Fruit fly (Drosophila melanogaster) whole organism, embryonic: ENCODE data around the gene Cwc25.

Experiments used
- CG11398 ChIP-seq: fragments of 200-800 bp; sonication (Bioruptor generic); optimal IDR thresholded peaks from 2 replicates; lab custom pipeline; 2016; ENCODE audit warnings: missing biosample characterization, missing genetic modification characterization
- CG11560 ChIP-seq: fragments of 200-800 bp; sonication (Bioruptor generic); IDR thresholded peaks from 3 replicates; pipeline ENCODE4 v1.3.6; 2022; ENCODE audit warnings: missing biosample characterization, missing genetic modification characterization
- CG11695 ChIP-seq: fragments of 200-800 bp; sonication (Bioruptor generic); IDR thresholded peaks from 3 replicates; pipeline ENCODE4 v1.3.6; 2022; ENCODE audit warnings: missing biosample characterization, missing genetic modification characterization
- CG11696 ChIP-seq: fragments of 200-800 bp; sonication (Bioruptor generic); IDR thresholded peaks from 2 replicates; pipeline ENCODE4 v1.3.6; 2022; ENCODE audit warnings: missing biosample characterization, missing genetic modification characterization
- CG15073 ChIP-seq: fragments of 200-800 bp; sonication (Bioruptor generic); optimal IDR thresholded peaks from 2 replicates; lab custom pipeline; 2016; ENCODE audit warnings: missing biosample characterization, missing genetic modification characterization
- CG1529 ChIP-seq: fragments of 200-800 bp; sonication (Bioruptor generic); optimal IDR thresholded peaks from 3 replicates; lab custom pipeline; 2018; ENCODE audit warnings: missing biosample characterization, missing genetic modification characterization
- CG1602 ChIP-seq: fragments of 200-800 bp; sonication (Bioruptor generic); optimal IDR thresholded peaks from 3 replicates; lab custom pipeline; 2016; ENCODE audit warnings: missing biosample characterization, missing genetic modification characterization
- CG17912 ChIP-seq: fragments of 200-800 bp; sonication (Bioruptor generic); optimal IDR thresholded peaks from 2 replicates; lab custom pipeline; 2018; ENCODE audit warnings: missing biosample characterization, mild to moderate bottlenecking, missing genetic modification characterization
- CG2678 ChIP-seq: fragments of 200-800 bp; sonication (Bioruptor generic); optimal IDR thresholded peaks from 3 replicates; lab custom pipeline; 2019; ENCODE audit warnings: missing biosample characterization, mild to moderate bottlenecking, missing genetic modification characterization, moderate library complexity
- CG3065 ChIP-seq: fragments of 200-800 bp; sonication (Bioruptor generic); optimal IDR thresholded peaks from 2 replicates; lab custom pipeline; 2016; ENCODE audit warnings: missing biosample characterization, missing genetic modification characterization
- CG31365 ChIP-seq: fragments of 200-800 bp; sonication (Bioruptor generic); optimal IDR thresholded peaks from 2 replicates; lab custom pipeline; 2018; ENCODE audit warnings: missing biosample characterization, mild to moderate bottlenecking, missing genetic modification characterization
- CG32532 ChIP-seq: fragments of 200-800 bp; sonication (Bioruptor generic); IDR thresholded peaks from 2 replicates; pipeline ENCODE4 v1.3.6; 2022; ENCODE audit warnings: missing biosample characterization, missing genetic modification characterization
- CG32767 ChIP-seq: fragments of 200-800 bp; sonication (Bioruptor generic); IDR thresholded peaks from 2 replicates; pipeline ENCODE4 v1.3.6; 2022; ENCODE audit warnings: missing biosample characterization, missing genetic modification characterization
- CG4404 ChIP-seq: fragments of 200-800 bp; sonication (Bioruptor generic); IDR thresholded peaks from 2 replicates; pipeline ENCODE4 v1.3.6; 2022; ENCODE audit warnings: missing biosample characterization, missing genetic modification characterization
- CG5180 ChIP-seq: fragments of 200-800 bp; sonication (Bioruptor generic); optimal IDR thresholded peaks from 3 replicates; lab custom pipeline; 2017; ENCODE audit warnings: missing biosample characterization, missing genetic modification characterization, mild to moderate bottlenecking, moderate library complexity, missing genetic modification reagents
- CG6175 ChIP-seq: fragments of 200-800 bp; sonication (Bioruptor generic); IDR thresholded peaks from 3 replicates; pipeline ENCODE4 v1.3.6; 2022; ENCODE audit warnings: missing biosample characterization, missing genetic modification characterization
- CG6854 ChIP-seq: fragments of 200-800 bp; sonication (Bioruptor generic); optimal IDR thresholded peaks from 3 replicates; lab custom pipeline; 2017; ENCODE audit warnings: missing biosample characterization, mild to moderate bottlenecking, missing genetic modification characterization
- CG7372 ChIP-seq: fragments of 200-800 bp; sonication (Bioruptor generic); IDR thresholded peaks from 2 replicates; pipeline ENCODE4 v1.3.6; 2022; ENCODE audit warnings: missing biosample characterization, missing genetic modification characterization
- CG8924 ChIP-seq: fragments of 200-800 bp; optimal IDR thresholded peaks from 3 replicates; lab custom pipeline; 2019; ENCODE audit warnings: missing biosample characterization, mild to moderate bottlenecking, missing genetic modification characterization, moderate library complexity
- CG9609 ChIP-seq: fragments of 200-800 bp; sonication (Bioruptor generic); optimal IDR thresholded peaks from 3 replicates; lab custom pipeline; 2016; ENCODE audit warnings: missing biosample characterization, missing genetic modification characterization
- CTCF ChIP-seq: fragments of 200-800 bp; sonication (Bioruptor generic); optimal IDR thresholded peaks from 2 replicates; lab custom pipeline; 2017; ENCODE audit warnings: missing biosample characterization, mild to moderate bottlenecking, missing genetic modification characterization, moderate library complexity
- Chrac-16 ChIP-seq: fragments of 200-800 bp; sonication (Bioruptor generic); optimal IDR thresholded peaks from 3 replicates; lab custom pipeline; 2016; ENCODE audit warnings: missing biosample characterization, missing genetic modification characterization
- Hr51 ChIP-seq, 2 experiments: fragments of 200-800 bp; sonication (Bioruptor generic); optimal IDR thresholded peaks; 2 replicates in 1 of 2; 3 replicates in 1 of 2; lab custom pipeline; 2016 to 2018; ENCODE audit warnings: missing biosample characterization in 2 of 2, missing genetic modification characterization in 2 of 2, mild to moderate bottlenecking in 1 of 2, moderate library complexity in 1 of 2
- Kr ChIP-seq: fragments of 200-800 bp; sonication (Bioruptor generic); optimal IDR thresholded peaks from 2 replicates; lab custom pipeline; 2017; ENCODE audit warnings: missing biosample characterization, mild to moderate bottlenecking, missing genetic modification characterization
- Lhr ChIP-seq: fragments of 200-800 bp; sonication (Bioruptor generic); optimal IDR thresholded peaks from 3 replicates; lab custom pipeline; 2017; ENCODE audit warnings: mild to moderate bottlenecking, missing biosample characterization, missing genetic modification reagents, missing genetic modification characterization
- Lim3 ChIP-seq: fragments of 200-800 bp; sonication (Bioruptor generic); IDR thresholded peaks from 2 replicates; pipeline ENCODE4 v1.3.6; 2022; ENCODE audit warnings: missing biosample characterization, missing genetic modification characterization
- MESR4 ChIP-seq: fragments of 200-800 bp; sonication (Bioruptor generic); optimal IDR thresholded peaks from 2 replicates; lab custom pipeline; 2018; ENCODE audit warnings: missing biosample characterization, mild to moderate bottlenecking, missing genetic modification characterization, moderate library complexity
- Nf-YC ChIP-seq: fragments of 200-800 bp; optimal IDR thresholded peaks from 3 replicates; lab custom pipeline; 2019; ENCODE audit warnings: missing biosample characterization, mild to moderate bottlenecking, missing genetic modification characterization, moderate library complexity
- Side ChIP-seq: fragments of 200-800 bp; sonication (Bioruptor generic); optimal IDR thresholded peaks from 2 replicates; lab custom pipeline; 2016; ENCODE audit warnings: missing biosample characterization, missing genetic modification characterization
- TFAM ChIP-seq: fragments of 200-800 bp; sonication (Bioruptor generic); optimal IDR thresholded peaks from 2 replicates; lab custom pipeline; 2017; ENCODE audit warnings: missing biosample characterization, missing genetic modification characterization, inconsistent platforms
- YL-1 ChIP-seq: fragments of 200-800 bp; sonication (Bioruptor generic); optimal IDR thresholded peaks from 3 replicates; lab custom pipeline; 2017; ENCODE audit warnings: missing biosample characterization, mild to moderate bottlenecking, missing genetic modification characterization
- br ChIP-seq: fragments of >200 bp; optimal IDR thresholded peaks from 2 replicates; lab custom pipeline; 2017
- bsh ChIP-seq, 2 experiments: fragments of 200-800 bp; sonication (Bioruptor generic); optimal IDR thresholded peaks; 2 replicates each; lab custom pipeline; 2017 to 2018; ENCODE audit warnings: mild to moderate bottlenecking in 2 of 2, missing biosample characterization in 2 of 2, missing genetic modification characterization in 2 of 2, moderate library complexity in 1 of 2
- chm ChIP-seq: fragments of 200-800 bp; sonication (Bioruptor generic); IDR thresholded peaks from 2 replicates; pipeline ENCODE4 v1.3.6; 2022; ENCODE audit warnings: missing biosample characterization, missing genetic modification characterization
- crp ChIP-seq, 2 experiments: fragments of 200-800 bp; sonication (Bioruptor generic); optimal IDR thresholded peaks; 2 replicates in 1 of 2; 3 replicates in 1 of 2; lab custom pipeline; 2017; ENCODE audit warnings: missing biosample characterization in 2 of 2, missing genetic modification characterization in 2 of 2, mild to moderate bottlenecking in 1 of 2, moderate library complexity in 1 of 2
- dan ChIP-seq: fragments of 200-800 bp; sonication (Bioruptor generic); IDR thresholded peaks from 2 replicates; pipeline ENCODE4 v1.3.6; 2022; ENCODE audit warnings: missing biosample characterization, missing genetic modification characterization
- fd3F ChIP-seq: fragments of 200-800 bp; sonication (Bioruptor generic); optimal IDR thresholded peaks from 2 replicates; lab custom pipeline; 2018; ENCODE audit warnings: missing biosample characterization, mild to moderate bottlenecking, missing genetic modification characterization, moderate library complexity
- hth ChIP-seq: fragments of >200 bp; optimal IDR thresholded peaks from 2 replicates; lab custom pipeline; 2017; ENCODE audit warnings: inconsistent platforms
- jing ChIP-seq: fragments of 200-800 bp; sonication (Bioruptor generic); optimal IDR thresholded peaks from 2 replicates; lab custom pipeline; 2018; ENCODE audit warnings: missing biosample characterization, mild to moderate bottlenecking, missing genetic modification characterization
- nom ChIP-seq: fragments of 200-800 bp; sonication (Bioruptor generic); optimal IDR thresholded peaks from 2 replicates; lab custom pipeline; 2017; ENCODE audit warnings: missing biosample characterization, missing genetic modification characterization, mild to moderate bottlenecking, moderate library complexity, missing genetic modification reagents
- odd ChIP-seq: fragments of 200-800 bp; sonication (Bioruptor generic); optimal IDR thresholded peaks from 2 replicates; lab custom pipeline; 2017; ENCODE audit warnings: missing biosample characterization, mild to moderate bottlenecking, missing genetic modification characterization
- pho ChIP-seq: fragments of 200-800 bp; sonication (Bioruptor generic); optimal IDR thresholded peaks from 2 replicates; lab custom pipeline; 2016; ENCODE audit warnings: missing biosample characterization, missing genetic modification characterization
- prd ChIP-seq, 3 experiments: fragments of >200 bp in 2 of 3; fragments of 200-800 bp in 1 of 3; sonication (Bioruptor generic) in 1 of 3; optimal IDR thresholded peaks in 2 of 3; IDR thresholded peaks in 1 of 3; 2 replicates in 2 of 3; 3 replicates in 1 of 3; pipeline versions ENCODE4 v1.3.6 to Lab custom; 2017 to 2022; ENCODE audit warnings: missing biosample characterization in 1 of 3, missing genetic modification characterization in 1 of 3
- pros ChIP-seq: fragments of 200-800 bp; sonication (Bioruptor generic); optimal IDR thresholded peaks from 3 replicates; lab custom pipeline; 2019; ENCODE audit warnings: missing biosample characterization, mild to moderate bottlenecking, missing genetic modification characterization, moderate library complexity
- repo ChIP-seq: fragments of 200-800 bp; sonication (Bioruptor generic); optimal IDR thresholded peaks from 2 replicates; lab custom pipeline; 2016; ENCODE audit warnings: missing biosample characterization, missing genetic modification characterization
- shn ChIP-seq: fragments of 200-800 bp; sonication (Bioruptor generic); optimal IDR thresholded peaks from 3 replicates; lab custom pipeline; 2016; ENCODE audit warnings: missing biosample characterization, missing genetic modification characterization
- sna ChIP-seq: fragments of 200-800 bp; sonication (Bioruptor generic); IDR thresholded peaks from 2 replicates; pipeline ENCODE4 v1.3.6; 2022; ENCODE audit warnings: missing biosample characterization, missing genetic modification characterization; ENCODE audit not compliant: partially characterized antibody
- tgo ChIP-seq: fragments of 200-800 bp; sonication (Bioruptor generic); IDR thresholded peaks from 3 replicates; pipeline ENCODE4 v1.3.6; 2022; ENCODE audit warnings: missing biosample characterization, missing genetic modification characterization
- tll ChIP-seq, 2 experiments: fragments of 200-800 bp in 1 of 2; fragments of >200 bp in 1 of 2; sonication (Bioruptor generic) in 1 of 2; optimal IDR thresholded peaks; 2 replicates each; lab custom pipeline; 2017 to 2019; ENCODE audit warnings: missing biosample characterization in 2 of 2, missing genetic modification characterization in 2 of 2, mild to moderate bottlenecking in 1 of 2, moderate library complexity in 1 of 2
- yki ChIP-seq: fragments of >200 bp; optimal IDR thresholded peaks from 3 replicates; lab custom pipeline; 2018

The Cwc25 gene

dm6 chr2L:2754437-2755322, 9.8 kb downstream of the Cwc25 start (continued):
- TF ChIP-seq nom (GFP tag; lab: Kevin White, UChicago) (peak; percentile 81), YL-1 (peak; percentile 76), bsh (GFP tag; optimal IDR thresholded peaks at IDR 0.05; lab: Kevin White, UChicago) (peak; percentile 79 to 84), CG9609 (GFP tag; lab: Kevin White, UChicago) (peak; percentile 70), CG4404 (no peak), CG6854 (peak; percentile 72), yki (peak; percentile 90), pho (GFP tag; lab: Kevin White, UChicago) (peak; percentile 79), chm (no peak), Lhr (GFP tag; lab: Kevin White, UChicago) (peak; percentile 49), repo (peak; percentile 15), CG17912 (GFP tag; lab: Kevin White, UChicago) (peak; percentile 75), sna (no peak), Lim3 (GFP tag; lab: Robert Waterston, UW) (no peak), CG15073 (GFP tag; lab: Kevin White, UChicago) (no peak), TFAM (peak; percentile 65), br (no peak), hth (lab: Kevin White, UChicago) (no peak), MESR4 (GFP tag; lab: Kevin White, UChicago) (no peak), tll (GFP tag; optimal IDR thresholded peaks at IDR 0.05; lab: Kevin White, UChicago) (peak in 1 of 2 experiments; percentile 67), tgo (GFP tag; lab: Robert Waterston, UW) (no peak), CG11560 (no peak), CG3065 (GFP tag; lab: Kevin White, UChicago) (no peak), CG1529 (GFP tag; lab: Kevin White, UChicago) (peak; percentile 85), shn (peak; percentile 72), CG31365 (peak; percentile 73), CG11696 (no peak), odd (GFP tag; lab: Kevin White, UChicago) (peak; percentile 81), CG32532 (no peak), jing (GFP tag; lab: Kevin White, UChicago) (peak; percentile 8), CG5180 (peak; percentile 81), Chrac-16 (GFP tag; lab: Kevin White, UChicago) (peak; percentile 10), CG32767 (GFP tag; lab: Robert Waterston, UW) (no peak), crp (GFP tag; optimal IDR thresholded peaks at IDR 0.05; lab: Kevin White, UChicago) (peak in 1 of 2 experiments; percentile 10), fd3F (GFP tag; lab: Kevin White, UChicago) (peak; percentile 69), Nf-YC (tag; lab: Kevin White, UChicago) (peak; percentile 58), CG6175 (GFP tag; lab: Robert Waterston, UW) (no peak), Side (GFP tag; lab: Kevin White, UChicago) (peak; percentile 71), CG11695 (GFP tag; lab: Robert Waterston, UW) (no peak), Hr51 (GFP tag; optimal IDR thresholded peaks at IDR 0.05; lab: Kevin White, UChicago) (peak; percentile 5 to 90), CG11398 (peak; percentile 51), dan (no peak), CG2678 (tag; lab: Kevin White, UChicago) (peak; percentile 94), CG7372 (GFP tag; lab: Robert Waterston, UW) (no peak), prd (optimal IDR thresholded peaks at IDR 0.05; lab: Kevin White, UChicago) (no peak), prd (GFP tag; IDR thresholded peaks at IDR 0.05; lab: Robert Waterston, UW) (no peak), CTCF (GFP tag; lab: Kevin White, UChicago) (peak; percentile 41), CG1602 (GFP tag; lab: Kevin White, UChicago) (peak; percentile 10), CG8924 (tag; lab: Kevin White, UChicago) (peak; percentile 88), pros (GFP tag; lab: Kevin White, UChicago) (peak; percentile 58), Kr (GFP tag; lab: Kevin White, UChicago) (no peak)
